Fruit fly (Drosophila melanogaster) whole organism, wandering third instar larva: ENCODE measurements around the gene JMJD7.

ENCODE experiments used
- Myc ChIP-seq: fragments of >200 bp; optimal IDR thresholded peaks from 2 replicates; lab custom pipeline; 2017
- Sp1 ChIP-seq: fragments of 200-800 bp; sonication (Bioruptor generic); optimal IDR thresholded peaks from 3 replicates; lab custom pipeline; 2019; ENCODE audit warnings: missing biosample characterization, mild to moderate bottlenecking, missing genetic modification characterization, moderate library complexity
- fru ChIP-seq: fragments of 200-800 bp; sonication (Bioruptor generic); optimal IDR thresholded peaks from 3 replicates; lab custom pipeline; 2016; ENCODE audit warnings: missing biosample characterization, mild to moderate bottlenecking, missing genetic modification characterization
- h ChIP-seq: fragments of 200-800 bp; sonication (Bioruptor generic); optimal IDR thresholded peaks from 3 replicates; lab custom pipeline; 2016; ENCODE audit warnings: missing biosample characterization, mild to moderate bottlenecking, missing genetic modification characterization
- pan ChIP-seq: fragments of >200 bp; optimal IDR thresholded peaks from 2 replicates; lab custom pipeline; 2017
- psq ChIP-seq: fragments of 200-800 bp; sonication (Bioruptor generic); optimal IDR thresholded peaks from 3 replicates; lab custom pipeline; 2017; ENCODE audit warnings: missing biosample characterization, mild to moderate bottlenecking, missing genetic modification characterization, moderate library complexity

DNA sequence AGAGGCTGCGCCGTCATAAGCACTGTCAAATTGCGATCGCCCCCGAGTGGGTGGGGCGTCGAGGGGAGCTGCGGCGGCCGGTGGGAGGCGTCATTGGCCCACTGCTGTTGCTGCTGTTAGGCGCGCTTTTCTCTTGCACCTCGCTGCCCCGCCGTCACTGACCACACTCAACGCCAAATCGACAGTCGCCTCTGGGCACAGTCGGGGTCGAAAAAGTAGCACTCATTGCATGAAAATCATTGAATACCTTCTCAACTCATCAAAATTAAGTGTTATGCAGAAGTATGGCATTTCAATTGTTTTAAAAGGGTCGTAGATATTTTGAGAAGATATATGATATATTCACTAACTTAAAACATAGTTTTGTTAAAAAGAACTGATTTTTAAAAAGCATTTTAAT lies 2.2 kb upstream of the JMJD7 start:
- TF ChIP-seq psq, result no peak
- no peak for TF ChIP-seq pan (lab: Kevin White, UChicago)
- TF ChIP-seq Sp1 (GFP tag; lab: Kevin White, UChicago), result no peak
- TF ChIP-seq Myc, result no peak
- no peak for TF ChIP-seq h
- TF ChIP-seq fru (GFP tag; lab: Kevin White, UChicago), result no peak
